Fruit fly (Drosophila melanogaster): ENCODE data around the gene eRF3.

Gene eRF3

DNA sequence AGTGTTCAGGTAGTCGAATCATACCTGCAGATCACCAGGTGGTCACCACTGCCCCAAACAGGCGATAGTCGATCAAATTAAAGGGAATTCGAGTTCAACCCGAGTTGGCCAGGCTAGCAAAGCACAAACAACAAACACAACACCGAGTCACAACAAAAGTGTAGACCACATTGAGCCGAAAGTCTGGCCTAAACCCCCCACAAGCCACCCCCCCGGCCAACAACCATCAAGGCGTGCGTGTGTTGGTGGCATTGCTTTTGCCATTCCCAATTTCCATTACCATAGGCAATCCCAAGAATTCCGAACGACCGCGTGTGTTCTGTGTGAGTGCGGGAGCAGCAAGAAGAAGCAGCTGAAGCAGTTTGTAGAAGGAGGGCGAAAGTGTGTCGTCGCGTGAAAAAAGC is 285 bp downstream of the eRF3 start, which contains the start of gene SC35 (continued):
- TF ChIP-seq CG10147 (GFP tag; optimal IDR thresholded peaks at IDR 0.05) (no peak), MESR4 (GFP tag; optimal IDR thresholded peaks at IDR 0.05) (peak; percentile 96), jing (GFP tag; optimal IDR thresholded peaks at IDR 0.05) (no peak), CG2712 (tag; optimal IDR thresholded peaks at IDR 0.05) (no peak), Mad (GFP tag; optimal IDR thresholded peaks at IDR 0.05) (no peak), ATbp (GFP tag; optimal IDR thresholded peaks at IDR 0.05) (no peak), HLH3B (GFP tag; IDR thresholded peaks at IDR 0.05) (no peak), az2 (GFP tag; optimal IDR thresholded peaks at IDR 0.05) (no peak), CG6272 (GFP tag; IDR thresholded peaks at IDR 0.05) (no peak), klu (GFP tag; IDR thresholded peaks at IDR 0.05) (no peak), Side (GFP tag; optimal IDR thresholded peaks at IDR 0.05) (peak; percentile 2), CG13296 (GFP tag; optimal IDR thresholded peaks at IDR 0.05) (no peak), dysf (GFP tag; IDR thresholded peaks at IDR 0.05) (no peak), ranshi (GFP tag; IDR thresholded peaks at IDR 0.05) (no peak), gt (GFP tag; IDR thresholded peaks at IDR 0.05) (no peak), CG6654 (GFP tag; optimal IDR thresholded peaks at IDR 0.05) (no peak), HmgD (GFP tag; optimal IDR thresholded peaks at IDR 0.05) (peak; percentile 50), Hr39 (optimal IDR thresholded peaks at IDR 0.05) (no peak), hb (GFP tag; IDR thresholded peaks at IDR 0.05; ENCODE audit: partially characterized antibody) (no peak), CG34224 (GFP tag; IDR thresholded peaks at IDR 0.05; ENCODE audit: partially characterized antibody) (no peak; the same call in 2 of the 3 replicates), CG8290 (GFP tag; optimal IDR thresholded peaks at IDR 0.05) (no peak), CG8290 (tag; optimal IDR thresholded peaks at IDR 0.05) (peak in 1 of 2 experiments; percentile 58), CG15601 (tag; optimal IDR thresholded peaks at IDR 0.05) (no peak), sr (GFP tag; IDR thresholded peaks at IDR 0.05) (no peak), CG17385 (GFP tag; optimal IDR thresholded peaks at IDR 0.05) (peak; percentile 97), lbe (GFP tag; optimal IDR thresholded peaks at IDR 0.05) (no peak), crol (GFP tag; IDR thresholded peaks at IDR 0.05) (peak; percentile 95), chinmo (GFP tag; IDR thresholded peaks at IDR 0.05; ENCODE audit: partially characterized antibody) (peak; percentile 79; the same call in 1 of the 4 replicates), dan (GFP tag; IDR thresholded peaks at IDR 0.05) (no peak), phol (tag; optimal IDR thresholded peaks at IDR 0.05) (no peak), cas (GFP tag; IDR thresholded peaks at IDR 0.05) (no peak), CG7357 (GFP tag; IDR thresholded peaks at IDR 0.05) (no peak), CG10321 (GFP tag; IDR thresholded peaks at IDR 0.05) (no peak), Sry-δ (GFP tag; optimal IDR thresholded peaks at IDR 0.05) (peak; percentile 42), ab (GFP tag; optimal IDR thresholded peaks at IDR 0.05) (no peak), CG14965 (GFP tag; optimal IDR thresholded peaks at IDR 0.05; ENCODE audit: borderline replicate concordance) (no peak), Pdp1 (GFP tag; optimal IDR thresholded peaks at IDR 0.05) (no peak), bab2 (GFP tag; optimal IDR thresholded peaks at IDR 0.05) (no peak), inv (GFP tag; IDR thresholded peaks at IDR 0.05; ENCODE audit: partially characterized antibody) (no peak), sna (GFP tag; IDR thresholded peaks at IDR 0.05; ENCODE audit: partially characterized antibody) (no peak), kah (GFP tag; optimal IDR thresholded peaks at IDR 0.05) (peak; percentile 7), wek (GFP tag; optimal IDR thresholded peaks at IDR 0.05) (no peak), Stat92E (GFP tag; optimal IDR thresholded peaks at IDR 0.05) (peak in 1 of 3 experiments; percentile 14), CG31388 (GFP tag; optimal IDR thresholded peaks at IDR 0.05) (no peak)

Measured in whole organism, embryonic.